Worm (Caenorhabditis elegans) whole organism, early embryonic: ENCODE results near the gene ebax-1.

ENCODE experiments used
- aly-1 ChIP-seq: sonication (generic microtip); optimal IDR thresholded peaks from 2 replicates; lab custom pipeline; 2016; ENCODE audit warnings: missing genetic modification characterization, missing compliant biosample characterization
- ama-1 ChIP-seq: fragments of 150-350 bp; optimal IDR thresholded peaks from 2 replicates; lab custom pipeline; 2014
- scrt-1 ChIP-seq: fragments of 200-800 bp; sonication (Bioruptor generic); IDR thresholded peaks from 2 replicates; pipeline ENCODE4 v1.3.6; 2022; ENCODE audit warnings: missing genetic modification characterization, missing compliant biosample characterization
- sea-1 ChIP-seq: fragments of 200-800 bp; sonication (Bioruptor generic); conservative IDR thresholded peaks from 2 replicates; pipeline ENCODE4 v1.3.6; 2022; ENCODE audit warnings: missing genetic modification characterization, missing compliant biosample characterization

- TF ChIP-seq sea-1 (GFP tag; lab: Robert Waterston, UW) = no peak
- TF ChIP-seq scrt-1 (GFP tag; lab: Robert Waterston, UW) = no peak
- TF ChIP-seq aly-1 = no peak
- no peak for TF ChIP-seq ama-1 (lab: Kevin White, UChicago)
Measured at ce11 chrIV:10331882-10332281, 45.1 kb downstream of the ebax-1 start.
